Worm (Caenorhabditis elegans): ENCODE data around the gene F56D5.6.

Gene F56D5.6

DNA sequence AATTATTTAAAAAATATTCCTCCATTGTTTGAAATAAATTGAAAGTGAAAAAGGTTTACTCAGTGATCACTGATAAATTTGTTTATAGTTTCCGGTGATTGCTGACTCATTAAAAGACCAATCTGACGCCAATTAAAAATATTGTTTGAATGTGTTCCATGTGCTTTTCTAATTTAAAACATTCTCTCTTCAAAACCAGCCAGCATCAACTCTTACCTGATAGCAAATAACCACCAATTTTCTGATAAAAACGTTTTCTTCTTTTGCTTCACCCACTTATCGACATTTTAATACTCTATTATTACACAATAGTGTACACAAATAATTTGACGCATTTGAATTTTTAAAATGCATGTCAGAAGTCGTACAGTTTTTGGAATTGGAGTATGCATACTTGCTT, at the start of gene F56D5.6:
Gene F56D5.6 (plus strand): TSS at position 208 of the 400 bp plus-strand sequence.
- TF ChIP-seq pqm-1 (tag; optimal IDR thresholded peaks at IDR 0.05) (peak; percentile 68), nhr-237 (tag; optimal IDR thresholded peaks at IDR 0.05) (no peak), lin-1 (GFP tag; IDR thresholded peaks at IDR 0.05) (0 out of 2 replicates have a peak, but pooled peaks have one; percentile 27), mxl-2 (GFP tag; conservative IDR thresholded peaks at IDR 0.05) (no peak), aha-1 (tag) (peak; percentile 58), dmd-6 (GFP tag; IDR thresholded peaks at IDR 0.05) (peak; percentile 14; the same call in 1 of the 2 replicates), dve-1 (tag; optimal IDR thresholded peaks at IDR 0.05; ENCODE audit: insufficient read depth) (peak; percentile 71), daf-16 (GFP tag; optimal IDR thresholded peaks at IDR 0.05) (no peak), daf-16 (tag; optimal IDR thresholded peaks at IDR 0.05) (peak; percentile 88), F37D6.2 (tag; optimal IDR thresholded peaks at IDR 0.05) (no peak), php-3 (GFP tag; IDR thresholded peaks at IDR 0.05) (0 out of 2 replicates have a peak, but pooled peaks have one; percentile 31), cey-2 (tag; optimal IDR thresholded peaks at IDR 0.05; ENCODE audit: borderline replicate concordance, insufficient read depth) (no peak), nhr-28 (tag; optimal IDR thresholded peaks at IDR 0.05) (peak; percentile 78)

DNA sequence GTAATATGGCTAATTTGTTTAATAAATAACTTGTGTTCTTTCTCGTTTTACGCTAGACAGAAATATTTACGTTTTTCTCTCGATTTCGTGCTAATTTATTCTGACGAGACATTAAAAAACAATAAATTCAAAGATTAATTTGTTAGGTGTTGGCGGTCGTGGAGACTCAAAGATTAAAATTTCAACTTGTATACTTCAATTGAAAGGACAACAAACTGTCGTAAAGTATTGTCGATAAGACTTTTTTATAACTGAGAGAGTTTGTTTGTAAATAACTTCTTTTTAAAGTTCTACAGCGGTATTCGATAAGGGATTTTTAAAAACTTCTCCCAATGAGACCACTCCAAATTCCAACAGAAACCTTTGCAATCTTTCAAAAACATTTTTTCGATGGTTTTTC, 48.0 kb upstream of the F56D5.6 start:
- peak; percentile 19 for TF ChIP-seq dve-1 (tag; optimal IDR thresholded peaks at IDR 0.05; ENCODE audit: insufficient read depth)
- no peak for TF ChIP-seq lin-29 (GFP tag; IDR thresholded peaks at IDR 0.05)
- TF ChIP-seq dpl-1 (GFP tag; optimal IDR thresholded peaks at IDR 0.05): no peak
- no peak for TF ChIP-seq fkh-10 (GFP tag; optimal IDR thresholded peaks at IDR 0.05)
- TF ChIP-seq pha-4 (GFP tag; IDR thresholded peaks at IDR 0.05): no peak
- TF ChIP-seq pha-4 (tag; optimal IDR thresholded peaks at IDR 0.05): no peak
- no peak for TF ChIP-seq spr-3 (GFP tag; optimal IDR thresholded peaks at IDR 0.05)
- no peak for TF ChIP-seq lin-39 (tag; optimal IDR thresholded peaks at IDR 0.05)
- no peak for TF ChIP-seq daf-16 (GFP tag; optimal IDR thresholded peaks at IDR 0.05)
- TF ChIP-seq daf-16 (tag; optimal IDR thresholded peaks at IDR 0.05): peak; percentile 94

DNA sequence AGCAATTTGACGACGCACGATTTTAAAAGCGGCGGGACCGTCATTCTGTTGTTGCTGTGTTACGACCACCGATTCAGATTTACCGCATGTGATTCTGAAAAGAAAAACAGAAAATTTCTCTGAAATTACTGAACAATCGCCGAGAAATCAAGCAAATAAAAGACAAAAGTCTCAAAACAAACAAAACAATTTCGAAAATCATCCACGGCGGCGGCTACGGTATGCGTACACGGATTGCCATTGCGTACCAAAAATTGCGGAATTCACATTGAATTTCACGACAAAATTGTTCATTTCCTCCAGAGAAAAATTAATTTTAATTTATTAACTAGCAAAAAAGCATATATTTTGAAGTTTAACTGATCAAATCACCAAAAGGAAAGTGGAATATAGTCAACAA, 35.3 kb upstream of the F56D5.6 start, which contains the start of gene pezo-1:
Gene pezo-1 (minus strand): TSS at position 101 of the 400 bp plus-strand sequence.
- TF ChIP-seq lsy-2 (tag; optimal IDR thresholded peaks at IDR 0.05) (peak in 1 of 2 experiments; percentile 48), D1046.2 (GFP tag; IDR thresholded peaks at IDR 0.05) (no peak), lir-3 (tag; optimal IDR thresholded peaks at IDR 0.05) (no peak), egl-27 (tag; optimal IDR thresholded peaks at IDR 0.05) (no peak)

- TF ChIP-seq egl-43 (GFP tag; IDR thresholded peaks at IDR 0.05) (no peak), daf-16 (GFP tag; optimal IDR thresholded peaks at IDR 0.05) (peak in 1 of 2 experiments; percentile 71), daf-16 (tag; optimal IDR thresholded peaks at IDR 0.05) (peak; percentile 98), dve-1 (tag; optimal IDR thresholded peaks at IDR 0.05; ENCODE audit: insufficient read depth) (peak; percentile 58), lsy-2 (tag; optimal IDR thresholded peaks at IDR 0.05) (peak in 1 of 2 experiments; percentile 24), pha-4 (GFP tag; IDR thresholded peaks at IDR 0.05) (no peak), pha-4 (tag; optimal IDR thresholded peaks at IDR 0.05) (peak; percentile 84), duxl-1 (tag; optimal IDR thresholded peaks at IDR 0.05; ENCODE audit: poor library complexity) (no peak), nhr-28 (tag; optimal IDR thresholded peaks at IDR 0.05) (peak; percentile 52), aly-2 (tag; optimal IDR thresholded peaks at IDR 0.05) (no peak), snpc-1.2 (GFP tag; IDR thresholded peaks at IDR 0.05) (no peak; the same call in 1 of the 2 replicates), fkh-10 (GFP tag; optimal IDR thresholded peaks at IDR 0.05) (peak; percentile 17), zip-2 (tag; optimal IDR thresholded peaks at IDR 0.05) (no peak), attf-4 (tag; optimal IDR thresholded peaks at IDR 0.05) (no peak), madf-9 (GFP tag; conservative IDR thresholded peaks at IDR 0.05) (no peak), D1046.2 (GFP tag; IDR thresholded peaks at IDR 0.05) (no peak), hlh-30 (tag; optimal IDR thresholded peaks at IDR 0.05; ENCODE audit: insufficient read depth) (peak; percentile 22), spr-3 (GFP tag; optimal IDR thresholded peaks at IDR 0.05) (no peak), jun-1 (tag; optimal IDR thresholded peaks at IDR 0.05) (no peak), mes-2 (tag; optimal IDR thresholded peaks at IDR 0.05; ENCODE audit: poor library complexity, severe bottlenecking) (peak; percentile 51), hlh-11 (tag; optimal IDR thresholded peaks at IDR 0.05) (peak; percentile 44), F49E8.2 (tag; optimal IDR thresholded peaks at IDR 0.05; ENCODE audit: borderline replicate concordance) (peak; percentile 28), dmd-6 (GFP tag; IDR thresholded peaks at IDR 0.05) (no peak; the same call in 1 of the 2 replicates), rbr-2 (tag; optimal IDR thresholded peaks at IDR 0.05) (peak; percentile 14), nhr-6 (tag; optimal IDR thresholded peaks at IDR 0.05) (peak; percentile 33), zfp-3 (GFP tag; conservative IDR thresholded peaks at IDR 0.05) (no peak), lin-38 (GFP tag; IDR thresholded peaks at IDR 0.05) (peak; percentile 48), unc-130 (GFP tag; optimal IDR thresholded peaks at IDR 0.05) (peak; percentile 4)
These were observed 33.7 kb upstream of the F56D5.6 start for ce11 chrIV:9367852-9368627.
